Fruit fly (Drosophila melanogaster): ENCODE data around the gene crim.

Gene crim

dm6 chr3L:11717993-11718392, 6.8 kb upstream of the crim start:
- TF ChIP-seq rn (GFP tag; IDR thresholded peaks at IDR 0.05): no peak
- TF ChIP-seq CG15710 (tag; optimal IDR thresholded peaks at IDR 0.05): no peak
- TF ChIP-seq Ets98B (GFP tag; IDR thresholded peaks at IDR 0.05): no peak
- no peak for TF ChIP-seq fd96Ca (GFP tag; IDR thresholded peaks at IDR 0.05)

- TF ChIP-seq gl (tag; optimal IDR thresholded peaks at IDR 0.05) (no peak), CG32121 (GFP tag; IDR thresholded peaks at IDR 0.05) (no peak), CG15710 (tag; optimal IDR thresholded peaks at IDR 0.05) (no peak), CG13204 (GFP tag; optimal IDR thresholded peaks at IDR 0.05) (no peak), CG9948 (tag; optimal IDR thresholded peaks at IDR 0.05) (no peak), CG34367 (tag; optimal IDR thresholded peaks at IDR 0.05) (no peak), Pif1B (GFP tag; optimal IDR thresholded peaks at IDR 0.05) (no peak), CG17806 (tag; optimal IDR thresholded peaks at IDR 0.05) (no peak), Ets98B (GFP tag; IDR thresholded peaks at IDR 0.05) (no peak), D1 (tag; optimal IDR thresholded peaks at IDR 0.05) (no peak), CG10348 (GFP tag; IDR thresholded peaks at IDR 0.05) (no peak), EcR (GFP tag; optimal IDR thresholded peaks at IDR 0.05) (no peak), CG4496 (GFP tag; IDR thresholded peaks at IDR 0.05) (no peak), Pif1A (GFP tag; optimal IDR thresholded peaks at IDR 0.05) (no peak), Snoo (tag; optimal IDR thresholded peaks at IDR 0.05) (no peak)
Observed at dm6 chr3L:11717300-11717699, 6.1 kb upstream of the crim start.

- TF ChIP-seq Ets98B (GFP tag; IDR thresholded peaks at IDR 0.05) (no peak), CG15710 (tag; optimal IDR thresholded peaks at IDR 0.05) (no peak), CG34367 (tag; optimal IDR thresholded peaks at IDR 0.05) (no peak), EcR (GFP tag; optimal IDR thresholded peaks at IDR 0.05) (peak; percentile 28)
Observed at dm6 chr3L:11716899-11717298, 5.7 kb upstream of the crim start.

dm6 chr3L:11716347-11716746, 5.2 kb upstream of the crim start:
- TF ChIP-seq CG32121 (GFP tag; IDR thresholded peaks at IDR 0.05) (no peak), CG14655 (GFP tag; optimal IDR thresholded peaks at IDR 0.05) (peak; percentile 41), D1 (tag; optimal IDR thresholded peaks at IDR 0.05) (no peak), fd96Ca (GFP tag; IDR thresholded peaks at IDR 0.05) (no peak), CG8159 (tag; optimal IDR thresholded peaks at IDR 0.05) (peak; percentile 60), CG13204 (GFP tag; optimal IDR thresholded peaks at IDR 0.05) (peak; percentile 8), CG15710 (tag; optimal IDR thresholded peaks at IDR 0.05) (peak; percentile 30), Pif1A (GFP tag; optimal IDR thresholded peaks at IDR 0.05) (no peak), EcR (GFP tag; optimal IDR thresholded peaks at IDR 0.05) (no peak), gl (tag; optimal IDR thresholded peaks at IDR 0.05) (no peak), Pif1B (GFP tag; optimal IDR thresholded peaks at IDR 0.05) (no peak), rn (GFP tag; IDR thresholded peaks at IDR 0.05) (no peak), CG34367 (tag; optimal IDR thresholded peaks at IDR 0.05) (no peak), CG12605 (GFP tag; IDR thresholded peaks at IDR 0.05) (no peak), CG10348 (GFP tag; IDR thresholded peaks at IDR 0.05) (no peak), Snoo (tag; optimal IDR thresholded peaks at IDR 0.05) (no peak), Ets98B (GFP tag; IDR thresholded peaks at IDR 0.05) (no peak), CG9948 (tag; optimal IDR thresholded peaks at IDR 0.05) (no peak), CG17806 (tag; optimal IDR thresholded peaks at IDR 0.05) (no peak), CG8301 (tag; optimal IDR thresholded peaks at IDR 0.05) (peak; percentile 35), CG4496 (GFP tag; IDR thresholded peaks at IDR 0.05) (0 out of 3 replicates have a peak, but pooled peaks have one; percentile 6)

- no peak for TF ChIP-seq Ets98B (GFP tag; IDR thresholded peaks at IDR 0.05)
- TF ChIP-seq CG17806 (tag; optimal IDR thresholded peaks at IDR 0.05): no peak
- TF ChIP-seq CG32121 (GFP tag; IDR thresholded peaks at IDR 0.05): no peak
- no peak; the same call in 1 of the 2 replicates for TF ChIP-seq CG12605 (GFP tag; IDR thresholded peaks at IDR 0.05)
- TF ChIP-seq CG8301 (tag; optimal IDR thresholded peaks at IDR 0.05): no peak
- no peak for TF ChIP-seq CG13204 (GFP tag; optimal IDR thresholded peaks at IDR 0.05)
- TF ChIP-seq CG9948 (tag; optimal IDR thresholded peaks at IDR 0.05): no peak
- TF ChIP-seq CG15710 (tag; optimal IDR thresholded peaks at IDR 0.05): no peak
- no peak for TF ChIP-seq Pif1A (GFP tag; optimal IDR thresholded peaks at IDR 0.05)
- peak; percentile 43 for TF ChIP-seq EcR (GFP tag; optimal IDR thresholded peaks at IDR 0.05)
- no peak for TF ChIP-seq D1 (tag; optimal IDR thresholded peaks at IDR 0.05)
- no peak for TF ChIP-seq CG14655 (GFP tag; optimal IDR thresholded peaks at IDR 0.05)
- TF ChIP-seq gl (tag; optimal IDR thresholded peaks at IDR 0.05): no peak
- no peak for TF ChIP-seq CG8159 (tag; optimal IDR thresholded peaks at IDR 0.05)
- 0 out of 3 replicates have a peak, but pooled peaks have one; percentile 30 for TF ChIP-seq CG4496 (GFP tag; IDR thresholded peaks at IDR 0.05)
- TF ChIP-seq fd96Ca (GFP tag; IDR thresholded peaks at IDR 0.05): peak; percentile 36; the same call in 1 of the 3 replicates
- no peak for TF ChIP-seq Snoo (tag; optimal IDR thresholded peaks at IDR 0.05)
- TF ChIP-seq CG34367 (tag; optimal IDR thresholded peaks at IDR 0.05): no peak
- no peak for TF ChIP-seq rn (GFP tag; IDR thresholded peaks at IDR 0.05)
- TF ChIP-seq Pif1B (GFP tag; optimal IDR thresholded peaks at IDR 0.05): no peak
- TF ChIP-seq CG10348 (GFP tag; IDR thresholded peaks at IDR 0.05): no peak
Observed at dm6 chr3L:11715187-11715586, 4.0 kb upstream of the crim start, which contains the start of gene CG14132. TSS of gene CG14132 (minus strand) at chr3L:11715285.

- TF ChIP-seq Snoo (tag; optimal IDR thresholded peaks at IDR 0.05) (no peak), CG17806 (tag; optimal IDR thresholded peaks at IDR 0.05) (peak; percentile 47), CG12605 (GFP tag; IDR thresholded peaks at IDR 0.05) (no peak), CG8159 (tag; optimal IDR thresholded peaks at IDR 0.05) (peak; percentile 55), CG8301 (tag; optimal IDR thresholded peaks at IDR 0.05) (no peak), rn (GFP tag; IDR thresholded peaks at IDR 0.05) (no peak), CG4496 (GFP tag; IDR thresholded peaks at IDR 0.05) (no peak), CG32121 (GFP tag; IDR thresholded peaks at IDR 0.05) (no peak), Pif1A (GFP tag; optimal IDR thresholded peaks at IDR 0.05) (peak; percentile 33), Pif1B (GFP tag; optimal IDR thresholded peaks at IDR 0.05) (no peak), D1 (tag; optimal IDR thresholded peaks at IDR 0.05) (no peak), CG10348 (GFP tag; IDR thresholded peaks at IDR 0.05) (no peak), CG34367 (tag; optimal IDR thresholded peaks at IDR 0.05) (peak; percentile 13), CG14655 (GFP tag; optimal IDR thresholded peaks at IDR 0.05) (peak; percentile 23), Ets98B (GFP tag; IDR thresholded peaks at IDR 0.05) (no peak), CG13204 (GFP tag; optimal IDR thresholded peaks at IDR 0.05) (no peak), EcR (GFP tag; optimal IDR thresholded peaks at IDR 0.05) (peak; percentile 6), fd96Ca (GFP tag; IDR thresholded peaks at IDR 0.05) (no peak), gl (tag; optimal IDR thresholded peaks at IDR 0.05) (no peak), CG9948 (tag; optimal IDR thresholded peaks at IDR 0.05) (peak; percentile 56), CG15710 (tag; optimal IDR thresholded peaks at IDR 0.05) (no peak)
Observed at dm6 chr3L:11712839-11713238, 1.7 kb upstream of the crim start.

Measured in whole organism, pupa.